Worm (Caenorhabditis elegans) whole organism, L1 larva: ENCODE data around the gene ugt-6.

Experiments used
- fkh-10 ChIP-seq: sonication (generic microtip); optimal IDR thresholded peaks from 2 replicates; lab custom pipeline; 2017; ENCODE audit warnings: missing biosample characterization, missing genetic modification reagents, missing genetic modification characterization
- zag-1 ChIP-seq: fragments of 150-350 bp; optimal IDR thresholded peaks from 2 replicates; lab custom pipeline; 2014; ENCODE audit warnings: missing biosample characterization, missing genetic modification characterization

DNA sequence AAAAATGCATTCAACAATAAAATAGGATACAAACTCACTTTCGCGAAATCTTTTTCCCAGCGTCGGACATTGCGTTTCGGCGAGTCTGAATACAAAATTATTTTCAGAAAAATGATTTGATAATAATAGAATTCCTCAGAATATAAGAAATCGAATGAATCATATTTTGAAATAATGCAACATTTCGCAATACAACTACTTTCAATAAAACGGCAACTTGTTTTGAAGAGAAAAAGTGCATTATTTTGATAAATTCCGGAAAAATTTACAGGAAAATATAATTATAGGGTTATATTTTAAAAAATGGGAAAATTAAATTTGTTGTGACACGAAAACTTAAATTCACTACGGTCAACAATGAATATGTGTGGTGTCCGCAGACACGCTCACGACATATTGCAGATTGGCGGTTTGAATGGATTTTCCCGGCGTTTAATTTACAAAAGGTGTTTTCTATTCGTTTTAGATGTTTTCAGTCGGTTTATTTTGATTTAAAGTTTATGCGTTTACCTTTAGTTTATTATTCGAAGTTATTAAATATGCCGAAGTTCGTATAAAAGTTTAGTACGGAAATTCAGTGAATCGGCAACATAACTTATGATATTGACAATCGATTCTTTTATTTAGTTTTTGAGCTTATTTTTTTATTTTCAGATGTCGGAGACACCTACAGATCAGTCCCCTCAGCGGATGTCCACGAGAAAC, 34.6 kb downstream of the ugt-6 start, which contains the start of the genes abcf-1 and scc-3:
- TF ChIP-seq zag-1 (tag; lab: Kevin White, UChicago) (no peak), fkh-10 (GFP tag; lab: Kevin White, UChicago) (no peak)
